Fruit fly (Drosophila melanogaster): Measurements from ENCODE around the gene inaF-A.

inaF-A gene

dm6 chrX:11685918-11686640, 47.6 kb downstream of the inaF-A start (continued):
- TF ChIP-seq CG7928 (GFP tag; optimal IDR thresholded peaks at IDR 0.05) (no peak), crp (GFP tag; optimal IDR thresholded peaks at IDR 0.05) (no peak), nerfin-2 (GFP tag; IDR thresholded peaks at IDR 0.05; ENCODE audit: partially characterized antibody) (no peak), Sox102F (GFP tag; optimal IDR thresholded peaks at IDR 0.05) (no peak), Dad (GFP tag; optimal IDR thresholded peaks at IDR 0.05) (no peak), HLH3B (GFP tag; IDR thresholded peaks at IDR 0.05) (no peak), gsb (GFP tag; IDR thresholded peaks at IDR 0.05) (no peak), CG17612 (GFP tag; IDR thresholded peaks at IDR 0.05) (no peak), cg (GFP tag; optimal IDR thresholded peaks at IDR 0.05) (peak; percentile 24), CG18476 (GFP tag; optimal IDR thresholded peaks at IDR 0.05) (no peak), CG9797 (GFP tag; optimal IDR thresholded peaks at IDR 0.05) (no peak), oc (tag; optimal IDR thresholded peaks at IDR 0.05) (no peak), CG8388 (GFP tag; optimal IDR thresholded peaks at IDR 0.05) (no peak), D (optimal IDR thresholded peaks at IDR 0.05) (no peak), D (GFP tag; optimal IDR thresholded peaks at IDR 0.05) (no peak), Max (GFP tag; optimal IDR thresholded peaks at IDR 0.05) (no peak), CG11560 (tag; IDR thresholded peaks at IDR 0.05) (no peak), CG9876 (GFP tag; optimal IDR thresholded peaks at IDR 0.05) (no peak), ash1 (GFP tag; optimal IDR thresholded peaks at IDR 0.05) (peak; percentile 9), CG10147 (GFP tag; optimal IDR thresholded peaks at IDR 0.05) (peak; percentile 41), Bteb2 (GFP tag; optimal IDR thresholded peaks at IDR 0.05) (peak; percentile 16), Xrp1 (GFP tag; IDR thresholded peaks at IDR 0.05) (peak; percentile 42; the same call in 1 of the 2 replicates), chif (GFP tag; optimal IDR thresholded peaks at IDR 0.05) (no peak), Mes4 (GFP tag; optimal IDR thresholded peaks at IDR 0.05) (peak; percentile 29), pfk (GFP tag; optimal IDR thresholded peaks at IDR 0.05) (peak; percentile 51), Trl (optimal IDR thresholded peaks at IDR 0.05) (peak; percentile 89 to 99), Trl (GFP tag; optimal IDR thresholded peaks at IDR 0.05) (peak; percentile 72), lab (GFP tag; optimal IDR thresholded peaks at IDR 0.05) (peak; percentile 75), Fer3 (tag; optimal IDR thresholded peaks at IDR 0.05) (peak; percentile 17), CG13123 (GFP tag; optimal IDR thresholded peaks at IDR 0.05) (no peak), Doc3 (GFP tag; IDR thresholded peaks at IDR 0.05; ENCODE audit: partially characterized antibody) (peak; percentile 15; the same call in 1 of the 3 replicates), MBD-R2 (GFP tag; IDR thresholded peaks at IDR 0.05) (no peak), CG8359 (GFP tag; optimal IDR thresholded peaks at IDR 0.05; ENCODE audit: borderline replicate concordance) (peak; percentile 17), bcd (GFP tag; optimal IDR thresholded peaks at IDR 0.05) (no peak), CG12942 (GFP tag; optimal IDR thresholded peaks at IDR 0.05) (no peak), CG4328 (GFP tag; optimal IDR thresholded peaks at IDR 0.05) (peak; percentile 30), Ssrp (tag; optimal IDR thresholded peaks at IDR 0.05) (no peak), chm (GFP tag; IDR thresholded peaks at IDR 0.05) (peak; percentile 38; the same call in 1 of the 2 replicates), CG1024 (GFP tag; IDR thresholded peaks at IDR 0.05) (no peak), CG15011 (GFP tag; optimal IDR thresholded peaks at IDR 0.05) (peak; percentile 38), Atf3 (GFP tag; optimal IDR thresholded peaks at IDR 0.05) (no peak), Dp (GFP tag; optimal IDR thresholded peaks at IDR 0.05) (no peak), CG14014 (GFP tag; IDR thresholded peaks at IDR 0.05) (no peak), GATAe (GFP tag; conservative IDR thresholded peaks at IDR 0.05) (no peak), corto (GFP tag; optimal IDR thresholded peaks at IDR 0.05) (peak; percentile 25), Bdp1 (GFP tag; optimal IDR thresholded peaks at IDR 0.05) (no peak), gfzf (GFP tag; optimal IDR thresholded peaks at IDR 0.05) (no peak), CG31224 (GFP tag; IDR thresholded peaks at IDR 0.05) (no peak), CG12769 (tag; optimal IDR thresholded peaks at IDR 0.05) (peak; percentile 19), CG14441 (GFP tag; IDR thresholded peaks at IDR 0.05) (no peak)

Measured in whole organism, embryonic.